Fruit fly (Drosophila melanogaster): ENCODE results near the gene Abp1.

DNA sequence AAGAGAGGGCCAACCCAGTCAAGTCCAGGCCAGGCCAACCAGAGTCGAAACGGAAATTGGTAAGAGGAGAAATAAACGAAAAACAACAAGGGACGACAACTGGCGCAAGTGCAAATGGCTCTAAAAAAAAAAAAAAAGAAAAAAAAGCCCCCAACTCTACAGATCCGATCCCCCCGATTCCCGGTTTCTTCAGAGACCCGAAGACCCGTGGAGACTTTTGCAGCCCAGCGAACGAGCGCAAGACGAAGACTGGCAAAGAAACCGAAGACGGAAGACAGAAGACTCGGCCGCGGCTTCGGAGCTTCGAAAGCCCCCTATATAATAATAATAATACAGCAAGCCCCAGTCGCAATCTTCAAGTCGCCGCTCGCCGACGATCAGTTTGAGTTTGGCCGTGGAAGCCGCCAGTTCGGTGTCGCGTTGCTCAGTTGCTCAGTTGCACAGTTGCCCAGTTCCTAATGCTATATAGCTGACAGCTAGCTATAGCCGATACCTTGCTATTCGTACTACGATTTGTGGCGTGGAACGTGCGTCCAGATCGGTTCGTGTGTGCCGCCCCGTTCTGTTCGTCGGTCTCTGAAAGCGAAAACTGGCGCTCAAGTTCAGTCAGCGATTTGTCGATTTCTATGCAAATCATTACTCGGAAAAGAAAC lies 8.4 kb upstream of the Abp1 start:
- peak in 1 of 2 experiments; percentile 7 for TF ChIP-seq EcR (GFP tag; optimal IDR thresholded peaks at IDR 0.05)
- no peak for TF ChIP-seq psq (optimal IDR thresholded peaks at IDR 0.05)
- peak; percentile 11 for TF ChIP-seq Dll (optimal IDR thresholded peaks at IDR 0.05)
- TF ChIP-seq usp (GFP tag; optimal IDR thresholded peaks at IDR 0.05): no peak

Data from whole organism.